Fruit fly (Drosophila melanogaster): ENCODE results near the gene CG42564.
A peak's percentile ranks its signal among the peaks of the same experiment; 100 is the strongest.

Gene CG42564

dm6 chr3R:6419942-6420341, 45.7 kb downstream of the CG42564 start (continued):
- TF ChIP-seq chinmo (GFP tag; IDR thresholded peaks at IDR 0.05; ENCODE audit: partially characterized antibody) (0 out of 4 replicates have a peak, but pooled peaks have one; percentile 68), onecut (GFP tag; IDR thresholded peaks at IDR 0.05) (peak; percentile 56; the same call in 1 of the 2 replicates), abd-A (tag; optimal IDR thresholded peaks at IDR 0.05) (peak; percentile 95), gt (GFP tag; IDR thresholded peaks at IDR 0.05) (no peak), CG10543 (GFP tag; optimal IDR thresholded peaks at IDR 0.05) (peak; percentile 14), CG13775 (GFP tag; optimal IDR thresholded peaks at IDR 0.05) (no peak), vvl (GFP tag; IDR thresholded peaks at IDR 0.05) (0 out of 2 replicates have a peak, but pooled peaks have one; percentile 18), CG1832 (GFP tag; optimal IDR thresholded peaks at IDR 0.05) (peak; percentile 8), sr (GFP tag; IDR thresholded peaks at IDR 0.05) (no peak), Nf-YC (tag; optimal IDR thresholded peaks at IDR 0.05) (peak; percentile 10), ab (GFP tag; optimal IDR thresholded peaks at IDR 0.05) (no peak), repo (GFP tag; optimal IDR thresholded peaks at IDR 0.05) (no peak), rib (GFP tag; IDR thresholded peaks at IDR 0.05) (0 out of 2 replicates have a peak, but pooled peaks have one; percentile 40), pros (GFP tag; optimal IDR thresholded peaks at IDR 0.05) (peak; percentile 38), Trl (optimal IDR thresholded peaks at IDR 0.05) (peak; percentile 48 to 67), Trl (GFP tag; optimal IDR thresholded peaks at IDR 0.05) (no peak), ci (GFP tag; IDR thresholded peaks at IDR 0.05) (no peak), Adf1 (GFP tag; IDR thresholded peaks at IDR 0.05) (peak; percentile 47; the same call in 1 of the 2 replicates), so (GFP tag; IDR thresholded peaks at IDR 0.05) (0 out of 3 replicates have a peak, but pooled peaks have one; percentile 41)

- TF ChIP-seq CG10959 (GFP tag; IDR thresholded peaks at IDR 0.05) (no peak), esg (GFP tag; conservative IDR thresholded peaks at IDR 0.05) (no peak), CG16779 (GFP tag; IDR thresholded peaks at IDR 0.05) (no peak), tll (GFP tag; optimal IDR thresholded peaks at IDR 0.05) (peak in 1 of 2 experiments; percentile 72), Med (GFP tag) (peak; percentile 45), croc (GFP tag; conservative IDR thresholded peaks at IDR 0.05) (no peak), CG3065 (GFP tag; optimal IDR thresholded peaks at IDR 0.05) (no peak), cad (GFP tag; optimal IDR thresholded peaks at IDR 0.05) (peak; percentile 78), CG15479 (GFP tag; optimal IDR thresholded peaks at IDR 0.05) (no peak)
Observed at dm6 chr3R:6421263-6421662, 47.0 kb downstream of the CG42564 start.

- TF ChIP-seq CG10321 (GFP tag; IDR thresholded peaks at IDR 0.05) (peak; percentile 25; the same call in 1 of the 2 replicates), CG1832 (GFP tag; optimal IDR thresholded peaks at IDR 0.05) (peak; percentile 38), Opbp (GFP tag; IDR thresholded peaks at IDR 0.05; ENCODE audit: partially characterized antibody) (no peak), phol (tag; optimal IDR thresholded peaks at IDR 0.05) (no peak), Ssrp (tag; optimal IDR thresholded peaks at IDR 0.05) (no peak), vvl (GFP tag; IDR thresholded peaks at IDR 0.05) (peak; percentile 55), Pdp1 (GFP tag; optimal IDR thresholded peaks at IDR 0.05) (peak in 1 of 2 experiments; percentile 77), crol (GFP tag; IDR thresholded peaks at IDR 0.05) (peak; percentile 24; the same call in 1 of the 2 replicates), Bgb (GFP tag; IDR thresholded peaks at IDR 0.05; ENCODE audit: partially characterized antibody) (0 out of 2 replicates have a peak, but pooled peaks have one; percentile 15), CG42726 (GFP tag; IDR thresholded peaks at IDR 0.05; ENCODE audit: partially characterized antibody) (no peak), sens (GFP tag) (peak; percentile 63), Hr78 (GFP tag; optimal IDR thresholded peaks at IDR 0.05) (peak in 1 of 2 experiments; percentile 66), TFAM (GFP tag; optimal IDR thresholded peaks at IDR 0.05) (no peak), CG17802 (tag; optimal IDR thresholded peaks at IDR 0.05) (no peak), z (GFP tag; IDR thresholded peaks at IDR 0.05) (0 out of 3 replicates have a peak, but pooled peaks have one; percentile 9)
Observed at dm6 chr3R:6421712-6422141, 47.5 kb downstream of the CG42564 start.

Data from whole organism, embryonic.